Fruit fly (Drosophila melanogaster) whole organism, embryonic: ENCODE results near the gene mib1.

Source experiments
- Adf1 ChIP-seq: fragments of 200-800 bp; sonication (Bioruptor generic); IDR thresholded peaks from 2 replicates; pipeline ENCODE4 v1.3.6; 2022; ENCODE audit warnings: missing biosample characterization, missing genetic modification characterization
- C15 ChIP-seq: fragments of 200-800 bp; sonication (Bioruptor generic); IDR thresholded peaks from 3 replicates; pipeline ENCODE4 v1.3.6; 2022; ENCODE audit warnings: missing biosample characterization, missing genetic modification characterization
- CG1024 ChIP-seq: fragments of 200-800 bp; sonication (Bioruptor generic); IDR thresholded peaks from 2 replicates; pipeline ENCODE4 v1.3.6; 2022; ENCODE audit warnings: missing biosample characterization, missing genetic modification characterization
- CG10543 ChIP-seq: fragments of 200-800 bp; sonication (Bioruptor generic); optimal IDR thresholded peaks from 3 replicates; lab custom pipeline; 2017; ENCODE audit warnings: missing biosample characterization, mild to moderate bottlenecking, missing genetic modification characterization, moderate library complexity
- CG11456 ChIP-seq: fragments of 200-800 bp; sonication (Bioruptor generic); IDR thresholded peaks from 3 replicates; pipeline ENCODE4 v1.3.6; 2022; ENCODE audit warnings: missing biosample characterization, missing genetic modification characterization
- CG12659 ChIP-seq: fragments of 200-800 bp; sonication (Bioruptor generic); optimal IDR thresholded peaks from 3 replicates; lab custom pipeline; 2017; ENCODE audit warnings: mild to moderate bottlenecking, missing biosample characterization, missing genetic modification reagents, missing genetic modification characterization
- CG13287 ChIP-seq: fragments of 200-800 bp; sonication (Bioruptor generic); IDR thresholded peaks from 2 replicates; pipeline ENCODE4 v1.3.6; 2022; ENCODE audit warnings: missing biosample characterization, missing genetic modification characterization; ENCODE audit not compliant: partially characterized antibody
- CG1602 ChIP-seq: fragments of 200-800 bp; sonication (Bioruptor generic); optimal IDR thresholded peaks from 3 replicates; lab custom pipeline; 2016; ENCODE audit warnings: missing biosample characterization, missing genetic modification characterization
- CG17328 ChIP-seq: fragments of 200-800 bp; sonication (Bioruptor generic); IDR thresholded peaks from 2 replicates; pipeline ENCODE4 v1.3.6; 2022; ENCODE audit warnings: missing biosample characterization, missing genetic modification characterization
- CG2199 ChIP-seq: fragments of 200-800 bp; sonication (Bioruptor generic); IDR thresholded peaks from 3 replicates; pipeline ENCODE4 v1.3.6; 2022; ENCODE audit warnings: missing biosample characterization, missing genetic modification characterization
- CG34376 ChIP-seq: fragments of 200-800 bp; sonication (Bioruptor generic); optimal IDR thresholded peaks from 2 replicates; lab custom pipeline; 2018; ENCODE audit warnings: missing biosample characterization, mild to moderate bottlenecking, missing genetic modification characterization
- CG4730 ChIP-seq: fragments of 200-800 bp; sonication (Bioruptor generic); IDR thresholded peaks from 2 replicates; pipeline ENCODE4 v1.3.6; 2022; ENCODE audit warnings: missing biosample characterization, missing genetic modification characterization
- CG5245 ChIP-seq: fragments of 200-800 bp; sonication (Bioruptor generic); optimal IDR thresholded peaks from 3 replicates; lab custom pipeline; 2016; ENCODE audit warnings: missing biosample characterization, missing genetic modification characterization
- CG8924 ChIP-seq: fragments of 200-800 bp; optimal IDR thresholded peaks from 3 replicates; lab custom pipeline; 2019; ENCODE audit warnings: missing biosample characterization, mild to moderate bottlenecking, missing genetic modification characterization, moderate library complexity
- CG9817 ChIP-seq: fragments of 200-800 bp; sonication (Bioruptor generic); optimal IDR thresholded peaks from 2 replicates; lab custom pipeline; 2018; ENCODE audit warnings: missing biosample characterization, mild to moderate bottlenecking, missing genetic modification characterization, moderate library complexity
- Dip2 ChIP-seq: fragments of 200-800 bp; sonication (Bioruptor generic); IDR thresholded peaks from 2 replicates; pipeline ENCODE4 v1.3.6; 2022; ENCODE audit warnings: missing biosample characterization, missing genetic modification characterization
- Elba2 ChIP-seq: fragments of 200-800 bp; sonication (Bioruptor generic); optimal IDR thresholded peaks from 3 replicates; lab custom pipeline; 2016; ENCODE audit warnings: missing biosample characterization, missing genetic modification characterization
- Hey ChIP-seq: fragments of 200-800 bp; sonication (Bioruptor generic); optimal IDR thresholded peaks from 3 replicates; lab custom pipeline; 2018; ENCODE audit warnings: missing biosample characterization, mild to moderate bottlenecking, missing genetic modification characterization
- MESR4 ChIP-seq: fragments of 200-800 bp; sonication (Bioruptor generic); optimal IDR thresholded peaks from 2 replicates; lab custom pipeline; 2018; ENCODE audit warnings: missing biosample characterization, mild to moderate bottlenecking, missing genetic modification characterization, moderate library complexity
- Nf-YA ChIP-seq: fragments of 200-800 bp; sonication (Bioruptor generic); IDR thresholded peaks from 2 replicates; pipeline ENCODE4 v1.3.6; 2022; ENCODE audit warnings: missing biosample characterization, missing genetic modification characterization
- Pdp1 ChIP-seq, 2 experiments: fragments of 200-800 bp; sonication (Bioruptor generic); optimal IDR thresholded peaks; 3 replicates each; lab custom pipeline; 2016; ENCODE audit warnings: missing biosample characterization in 2 of 2, missing genetic modification characterization in 2 of 2, mild to moderate bottlenecking in 1 of 2, moderate library complexity in 1 of 2
- YL-1 ChIP-seq: fragments of 200-800 bp; sonication (Bioruptor generic); optimal IDR thresholded peaks from 3 replicates; lab custom pipeline; 2017; ENCODE audit warnings: missing biosample characterization, mild to moderate bottlenecking, missing genetic modification characterization
- ab ChIP-seq: fragments of 200-800 bp; sonication (Bioruptor generic); optimal IDR thresholded peaks from 2 replicates; lab custom pipeline; 2016; ENCODE audit warnings: missing biosample characterization, missing genetic modification characterization
- amos ChIP-seq: fragments of 200-800 bp; sonication (Bioruptor generic); IDR thresholded peaks from 2 replicates; pipeline ENCODE4 v1.3.6; 2022; ENCODE audit warnings: missing biosample characterization, missing genetic modification characterization; ENCODE audit not compliant: partially characterized antibody
- az2 ChIP-seq: fragments of 200-800 bp; sonication (Bioruptor generic); optimal IDR thresholded peaks from 3 replicates; lab custom pipeline; 2016; ENCODE audit warnings: missing biosample characterization, missing genetic modification characterization
- croc ChIP-seq: fragments of 200-800 bp; sonication (Bioruptor generic); conservative IDR thresholded peaks from 3 replicates; pipeline ENCODE4 v1.3.6; 2022; ENCODE audit warnings: missing biosample characterization, missing genetic modification characterization
- emc ChIP-seq: fragments of 200-800 bp; sonication (Bioruptor generic); optimal IDR thresholded peaks from 2 replicates; lab custom pipeline; 2016; ENCODE audit warnings: missing biosample characterization, missing genetic modification characterization
- exex ChIP-seq: fragments of 200-800 bp; sonication (Bioruptor generic); optimal IDR thresholded peaks from 4 replicates; lab custom pipeline; 2018; ENCODE audit warnings: missing biosample characterization, mild to moderate bottlenecking, missing genetic modification characterization, moderate library complexity
- fd102C ChIP-seq: fragments of 200-800 bp; sonication (Bioruptor generic); optimal IDR thresholded peaks from 2 replicates; lab custom pipeline; 2018; ENCODE audit warnings: missing biosample characterization, mild to moderate bottlenecking, missing genetic modification characterization, moderate library complexity
- gro ChIP-seq: fragments of 200-800 bp; sonication (Bioruptor generic); optimal IDR thresholded peaks from 2 replicates; lab custom pipeline; 2016; ENCODE audit warnings: missing biosample characterization, missing genetic modification characterization
- gsb ChIP-seq: fragments of 200-800 bp; sonication (Bioruptor generic); IDR thresholded peaks from 2 replicates; pipeline ENCODE4 v1.3.6; 2022; ENCODE audit warnings: missing biosample characterization, missing genetic modification characterization
- klu ChIP-seq: fragments of 200-800 bp; sonication (Bioruptor generic); IDR thresholded peaks from 2 replicates; pipeline ENCODE4 v1.3.6; 2022; ENCODE audit warnings: missing biosample characterization, missing genetic modification characterization
- lab ChIP-seq: fragments of 200-800 bp; sonication (Bioruptor generic); optimal IDR thresholded peaks from 3 replicates; lab custom pipeline; 2017; ENCODE audit warnings: missing biosample characterization, missing genetic modification characterization, mild to moderate bottlenecking, moderate library complexity, missing genetic modification reagents
- maf-S ChIP-seq: fragments of 200-800 bp; sonication (Bioruptor generic); optimal IDR thresholded peaks from 2 replicates; lab custom pipeline; 2016; ENCODE audit warnings: missing biosample characterization, missing genetic modification characterization
- pan ChIP-seq, 4 experiments: fragments of >200 bp in 3 of 4; fragments of 200-800 bp in 1 of 4; sonication (Bioruptor generic) in 1 of 4; optimal IDR thresholded peaks in 3 of 4; IDR thresholded peaks in 1 of 4; 2 replicates each; pipeline versions ENCODE4 v1.3.6 to Lab custom; 2017 to 2022; ENCODE audit warnings: missing biosample characterization in 2 of 4, missing genetic modification characterization in 2 of 4, mixed read lengths in 1 of 4
- prd ChIP-seq, 3 experiments: fragments of >200 bp in 2 of 3; fragments of 200-800 bp in 1 of 3; sonication (Bioruptor generic) in 1 of 3; optimal IDR thresholded peaks in 2 of 3; IDR thresholded peaks in 1 of 3; 2 replicates in 2 of 3; 3 replicates in 1 of 3; pipeline versions ENCODE4 v1.3.6 to Lab custom; 2017 to 2022; ENCODE audit warnings: missing biosample characterization in 1 of 3, missing genetic modification characterization in 1 of 3
- sens ChIP-seq: fragments of 200-800 bp; sonication (Bioruptor generic); peaks from one replicate; lab custom pipeline; 2016; ENCODE audit warnings: missing biosample characterization, missing genetic modification characterization
- ssp ChIP-seq: fragments of 200-800 bp; sonication (Bioruptor generic); IDR thresholded peaks from 2 replicates; pipeline ENCODE4 v1.3.6; 2022; ENCODE audit warnings: missing biosample characterization, missing genetic modification characterization
- sug ChIP-seq: fragments of 200-800 bp; optimal IDR thresholded peaks from 2 replicates; lab custom pipeline; 2019; ENCODE audit warnings: missing biosample characterization, mild to moderate bottlenecking, missing genetic modification characterization, moderate library complexity
- tna ChIP-seq: fragments of 200-800 bp; sonication (Bioruptor generic); IDR thresholded peaks from 2 replicates; pipeline ENCODE4 v1.3.6; 2022; ENCODE audit warnings: missing biosample characterization, missing genetic modification characterization; ENCODE audit not compliant: partially characterized antibody
- usp ChIP-seq: fragments of >200 bp; optimal IDR thresholded peaks from 2 replicates; lab custom pipeline; 2017; ENCODE audit warnings: missing biosample characterization, missing genetic modification characterization
- zf30C ChIP-seq: fragments of 200-800 bp; sonication (Bioruptor generic); optimal IDR thresholded peaks from 3 replicates; lab custom pipeline; 2018; ENCODE audit warnings: missing biosample characterization, mild to moderate bottlenecking, missing genetic modification characterization

mib1 gene

DNA sequence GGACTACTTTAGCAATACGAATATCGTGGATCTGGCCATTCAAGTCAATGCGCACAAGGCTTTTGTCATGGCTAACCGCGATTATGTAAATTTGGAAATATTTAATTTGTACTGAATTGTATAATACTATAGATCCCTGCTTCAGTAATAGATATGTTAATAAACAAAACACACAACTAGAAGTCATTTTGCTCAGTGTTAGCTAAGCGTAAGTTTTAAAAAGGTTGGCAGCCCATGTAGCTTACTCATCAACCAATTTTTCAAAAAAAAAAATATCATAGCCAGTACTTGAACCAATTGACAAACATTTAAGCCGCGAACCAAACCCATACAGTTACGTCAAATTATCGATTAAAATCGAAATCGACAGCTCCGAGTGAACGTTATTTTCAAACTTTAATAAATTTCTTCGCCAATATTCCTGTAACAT lies 25.5 kb upstream of the mib1 start (continued):
- TF ChIP-seq CG5245 (peak; percentile 59), gro (GFP tag; lab: Kevin White, UChicago) (peak; percentile 88), fd102C (GFP tag; lab: Kevin White, UChicago) (peak; percentile 26), az2 (GFP tag; lab: Kevin White, UChicago) (peak; percentile 72), YL-1 (GFP tag; lab: Kevin White, UChicago) (no peak), amos (GFP tag; lab: Robert Waterston, UW) (peak; percentile 70; the same call in 1 of the 2 replicates), CG17328 (peak; percentile 81), tna (GFP tag; lab: Robert Waterston, UW) (peak; percentile 37; the same call in 1 of the 2 replicates), zf30C (peak; percentile 99), CG13287 (GFP tag; lab: Robert Waterston, UW) (peak; percentile 80)

DNA sequence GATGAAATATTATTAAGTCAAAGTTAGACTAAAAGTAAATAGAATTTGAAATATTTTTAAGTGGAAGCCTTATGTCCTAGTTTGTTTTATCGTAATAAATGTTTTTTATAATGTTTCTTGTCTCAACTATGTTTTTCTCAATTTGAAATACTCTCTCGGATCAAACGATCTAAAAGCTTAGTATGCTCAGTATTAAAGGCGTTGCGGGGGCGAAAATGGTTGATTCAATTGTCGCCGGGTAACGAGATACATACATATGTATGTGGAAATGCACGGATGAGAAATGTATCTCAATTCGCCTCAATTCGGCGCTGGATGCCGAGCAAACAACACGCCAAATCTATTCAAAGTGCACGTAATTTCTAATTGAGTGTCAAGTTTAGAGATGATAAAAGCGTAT lies 23.6 kb upstream of the mib1 start, which contains the start of gene CG5895:
TSS of gene CG5895 (plus strand) at position 301 of the 400 bp plus-strand sequence.
- TF ChIP-seq gsb (GFP tag; lab: Robert Waterston, UW) (no peak), CG1024 (GFP tag; lab: Robert Waterston, UW) (0 out of 2 replicates have a peak, but pooled peaks have one; percentile 8), sens (GFP tag; lab: Kevin White, UChicago) (peak; percentile 34), CG2199 (GFP tag; lab: Robert Waterston, UW) (peak; percentile 47; the same call in 1 of the 3 replicates)

DNA sequence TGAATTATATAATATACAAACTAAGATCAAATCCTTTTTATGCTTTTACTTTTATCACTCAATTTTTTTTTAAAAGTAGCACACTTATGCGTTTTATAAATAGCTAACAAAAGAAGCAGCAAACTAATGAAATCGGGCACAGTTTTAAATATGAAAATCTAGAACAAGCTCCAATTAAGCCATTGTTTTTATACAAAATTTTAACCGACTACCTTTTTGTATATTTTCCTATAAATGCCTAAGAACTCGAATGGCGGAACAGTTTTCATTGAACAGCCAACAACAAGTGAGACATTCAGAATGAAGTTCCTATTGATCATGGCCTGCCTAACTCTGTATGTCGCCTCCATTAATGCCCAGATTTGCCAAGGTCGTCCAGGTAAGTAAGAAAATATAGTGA lies 22.6 kb upstream of the mib1 start, which contains the start of gene CG42538:
TSS of gene CG42538 (plus strand) at position 301 of the 400 bp plus-strand sequence.
- TF ChIP-seq CG4730 (GFP tag; lab: Robert Waterston, UW), result no peak
- no peak for TF ChIP-seq Dip2 (GFP tag; lab: Robert Waterston, UW)
- no peak for TF ChIP-seq MESR4 (GFP tag; lab: Kevin White, UChicago)
- no peak for TF ChIP-seq YL-1 (GFP tag; lab: Kevin White, UChicago)
- peak in 1 of 2 experiments; percentile 25 for TF ChIP-seq Pdp1 (GFP tag; optimal IDR thresholded peaks at IDR 0.05; lab: Kevin White, UChicago)
- no peak for TF ChIP-seq ssp
- TF ChIP-seq usp, result no peak
- TF ChIP-seq CG10543 (GFP tag; lab: Kevin White, UChicago), result no peak
- TF ChIP-seq maf-S, result no peak
- TF ChIP-seq CG34376, result no peak
- no peak for TF ChIP-seq CG1602 (GFP tag; lab: Kevin White, UChicago)
- TF ChIP-seq ab, result no peak
- no peak for TF ChIP-seq lab (GFP tag; lab: Kevin White, UChicago)
- TF ChIP-seq CG9817, result no peak
- peak; percentile 18 for TF ChIP-seq Elba2 (GFP tag; lab: Kevin White, UChicago)
- TF ChIP-seq, all 482 proteins: peak for 2

DNA sequence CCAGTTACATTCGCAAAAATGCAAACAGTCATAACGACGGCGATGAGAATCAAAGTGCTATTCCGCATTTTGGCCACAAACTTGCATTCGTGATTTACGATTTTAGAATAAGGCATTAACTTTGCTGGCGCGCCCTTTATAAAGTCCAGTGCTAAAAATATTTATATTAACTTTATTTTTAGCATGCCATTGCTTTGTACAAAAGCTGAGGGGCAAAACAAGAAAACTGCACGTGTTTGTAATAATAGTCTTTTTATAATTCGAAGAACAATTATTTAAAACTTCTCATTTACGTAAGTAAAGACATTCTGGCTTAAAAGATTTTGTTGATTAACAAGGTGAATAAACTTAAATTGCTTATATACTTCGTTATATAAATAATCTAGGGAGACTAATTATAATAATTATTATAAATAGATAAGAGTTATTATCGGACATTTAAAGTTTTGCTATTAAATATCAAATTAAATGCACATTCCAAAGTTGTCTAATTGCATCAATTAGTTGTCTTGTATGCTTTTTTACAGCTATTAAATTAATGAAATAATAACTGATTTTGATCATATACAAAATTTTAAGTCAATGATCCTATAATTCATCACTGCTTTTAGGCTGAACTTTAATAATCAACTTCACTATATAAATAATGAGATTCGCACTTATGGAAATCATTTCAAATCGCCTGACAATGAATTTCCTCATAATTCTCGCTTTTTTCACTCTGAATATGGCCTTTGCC lies 21.6 kb upstream of the mib1 start, which contains the start of the genes CG42717 and CG42716:
TSS of gene CG42717 (minus strand) at position 101 of the 739 bp plus-strand sequence.
TSS of gene CG42716 (plus strand) at position 689 of the 739 bp plus-strand sequence.
- TF ChIP-seq C15 (GFP tag; lab: Robert Waterston, UW), result no peak
- TF ChIP-seq pan (optimal IDR thresholded peaks at IDR 0.05; lab: Kevin White, UChicago), result no peak
- no peak for TF ChIP-seq pan (GFP tag; optimal IDR thresholded peaks at IDR 0.05 in 1 of 2, IDR thresholded peaks at IDR 0.05 in 1 of 2)
- no peak for TF ChIP-seq CG8924 (tag; lab: Kevin White, UChicago)
- TF ChIP-seq prd (optimal IDR thresholded peaks at IDR 0.05; lab: Kevin White, UChicago), result no peak
- no peak for TF ChIP-seq prd (GFP tag; IDR thresholded peaks at IDR 0.05; lab: Robert Waterston, UW)
- no peak for TF ChIP-seq klu (GFP tag; lab: Robert Waterston, UW)
- TF ChIP-seq emc, result no peak
- no peak for TF ChIP-seq sug (tag; lab: Kevin White, UChicago)
- no peak for TF ChIP-seq exex (tag; lab: Kevin White, UChicago)
- TF ChIP-seq Hey, result no peak
- no peak for TF ChIP-seq croc
- TF ChIP-seq CG11456 (GFP tag; lab: Robert Waterston, UW), result no peak
- no peak for TF ChIP-seq Adf1 (GFP tag; lab: Robert Waterston, UW)
- TF ChIP-seq CG12659 (GFP tag; lab: Kevin White, UChicago), result no peak
- TF ChIP-seq Nf-YA (GFP tag; lab: Robert Waterston, UW), result no peak
- TF ChIP-seq, all 482 proteins: peak for 0
